Worm (Caenorhabditis elegans) whole organism, midembryonic: ENCODE data around the gene srt-42.
"Not testable (repeated sequence)": the region's sequence is repeated elsewhere in the genome, so short reads cannot be mapped to it uniquely, and the experiment has no call there.

Source experiments
- T22C8.4 ChIP-seq: fragments of 200-800 bp; sonication (Bioruptor generic); IDR thresholded peaks from 2 replicates; pipeline ENCODE4 v1.3.6; 2022; ENCODE audit warnings: missing genetic modification characterization, missing compliant biosample characterization
- cog-1 ChIP-seq: sonication (generic microtip); optimal IDR thresholded peaks from 2 replicates; lab custom pipeline; 2016; ENCODE audit warnings: missing genetic modification characterization, missing compliant biosample characterization
- flt-1 ChIP-seq: fragments of 200-800 bp; sonication (Bioruptor generic); IDR thresholded peaks from 2 replicates; pipeline ENCODE4 v1.3.6; 2022; ENCODE audit warnings: missing genetic modification characterization, missing compliant biosample characterization
- klf-2 ChIP-seq: fragments of 200-800 bp; sonication (Bioruptor generic); conservative IDR thresholded peaks from 2 replicates; pipeline ENCODE4 v1.3.6; 2022; ENCODE audit warnings: missing genetic modification reagents, missing genetic modification characterization, missing compliant biosample characterization
- med-1 ChIP-seq: sonication (generic microtip); optimal IDR thresholded peaks from 2 replicates; lab custom pipeline; 2017; ENCODE audit warnings: missing genetic modification characterization, mild to moderate bottlenecking, missing compliant biosample characterization, antibody characterized with exemption, missing genetic modification reagents; ENCODE audit not compliant: insufficient read depth
- ref-1 ChIP-seq: fragments of 200-800 bp; sonication (Bioruptor generic); conservative IDR thresholded peaks from 2 replicates; pipeline ENCODE4 v1.3.6; 2022; ENCODE audit warnings: missing genetic modification reagents, missing genetic modification characterization, missing compliant biosample characterization
- tab-1 ChIP-seq: fragments of 200-800 bp; sonication (Bioruptor generic); IDR thresholded peaks from 2 replicates; pipeline ENCODE4 v1.3.6; 2022; ENCODE audit warnings: missing genetic modification characterization, missing compliant biosample characterization
- ztf-23 ChIP-seq: fragments of 200-800 bp; sonication (Bioruptor generic); IDR thresholded peaks from 2 replicates; pipeline ENCODE4 v1.3.6; 2022; ENCODE audit warnings: missing genetic modification reagents, missing genetic modification characterization, missing compliant biosample characterization
- ztf-29 ChIP-seq: fragments of 200-800 bp; sonication (Bioruptor generic); IDR thresholded peaks from 2 replicates; pipeline ENCODE4 v1.3.6; 2022; ENCODE audit warnings: missing genetic modification reagents, missing genetic modification characterization, missing compliant biosample characterization

Gene srt-42

DNA sequence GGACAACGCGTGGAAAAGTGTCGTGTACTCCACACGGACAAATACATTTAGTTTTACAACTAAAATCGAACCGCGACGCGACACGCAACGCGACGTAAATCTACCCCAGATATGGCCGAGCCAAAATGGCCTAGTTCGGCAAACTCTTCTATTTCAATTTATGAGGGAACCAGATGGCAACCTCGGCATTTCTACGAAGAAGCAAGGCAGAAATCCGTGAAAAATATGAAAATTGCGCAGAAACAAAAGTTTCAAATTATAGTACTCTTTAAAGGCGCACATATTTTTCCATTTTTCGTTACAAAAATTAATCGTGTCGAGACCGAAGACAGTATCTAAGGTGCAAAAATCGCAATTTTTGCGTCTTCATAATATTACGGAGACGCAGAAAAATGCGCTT, 7.5 kb downstream of the srt-42 start, which contains the start of gene Y46H3A.5:
Y46H3A.5 (minus strand) TSS at position 101 of the 400 bp plus-strand sequence.
- not testable (repeated sequence) for TF ChIP-seq med-1; klf-2 (GFP tag; lab: Robert Waterston, UW); tab-1 (GFP tag; lab: Robert Waterston, UW)

DNA sequence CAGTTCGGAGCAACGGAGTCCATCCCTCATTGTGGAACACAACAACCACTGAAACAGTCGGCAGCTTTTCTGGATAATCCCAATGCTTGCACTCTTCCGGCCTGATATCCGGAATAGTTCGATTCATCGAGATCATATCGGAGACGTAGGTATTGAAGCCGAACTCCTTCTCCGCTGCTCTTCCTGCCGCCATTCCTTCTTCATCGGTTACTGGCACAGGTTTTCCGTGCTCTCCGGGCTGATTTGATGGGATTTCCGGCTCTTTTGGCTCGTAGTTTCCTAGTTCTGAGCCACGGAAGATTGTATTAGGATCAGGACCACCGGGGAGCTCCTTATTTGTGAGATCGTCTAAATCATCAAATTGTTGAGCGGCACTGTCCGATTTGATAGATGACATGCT, 12.8 kb downstream of the srt-42 start:
- no peak for TF ChIP-seq ztf-29
- no peak for TF ChIP-seq flt-1
- no peak for TF ChIP-seq cog-1 (tag; lab: Kevin White, UChicago)
- no peak for TF ChIP-seq tab-1 (GFP tag; lab: Robert Waterston, UW)

DNA sequence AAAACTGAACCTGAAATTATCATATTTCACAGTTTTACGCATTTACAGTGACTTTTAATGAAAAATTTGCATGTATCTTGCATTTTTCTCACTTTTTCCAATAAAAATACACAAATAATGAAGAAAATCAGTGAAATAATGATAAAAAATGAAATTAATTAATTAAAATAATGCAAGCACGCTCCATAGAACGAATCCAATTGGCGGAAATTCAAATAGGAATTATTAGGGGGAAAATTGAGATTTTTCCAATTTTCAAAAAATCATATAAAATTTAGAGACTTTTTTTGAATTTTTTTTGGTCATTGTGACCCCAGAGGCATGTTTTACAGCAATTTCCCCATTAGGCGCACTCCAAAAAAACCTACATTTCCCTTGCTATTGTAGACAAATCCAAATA, 13.5 kb downstream of the srt-42 start:
- TF ChIP-seq klf-2 (GFP tag; lab: Robert Waterston, UW) (no peak), ref-1 (GFP tag; lab: Robert Waterston, UW) (no peak), flt-1 (no peak), cog-1 (tag; lab: Kevin White, UChicago) (no peak), T22C8.4 (GFP tag; lab: Robert Waterston, UW) (no peak), tab-1 (GFP tag; lab: Robert Waterston, UW) (no peak), ztf-23 (GFP tag; lab: Robert Waterston, UW) (no peak), ztf-29 (no peak), med-1 (no peak)

DNA sequence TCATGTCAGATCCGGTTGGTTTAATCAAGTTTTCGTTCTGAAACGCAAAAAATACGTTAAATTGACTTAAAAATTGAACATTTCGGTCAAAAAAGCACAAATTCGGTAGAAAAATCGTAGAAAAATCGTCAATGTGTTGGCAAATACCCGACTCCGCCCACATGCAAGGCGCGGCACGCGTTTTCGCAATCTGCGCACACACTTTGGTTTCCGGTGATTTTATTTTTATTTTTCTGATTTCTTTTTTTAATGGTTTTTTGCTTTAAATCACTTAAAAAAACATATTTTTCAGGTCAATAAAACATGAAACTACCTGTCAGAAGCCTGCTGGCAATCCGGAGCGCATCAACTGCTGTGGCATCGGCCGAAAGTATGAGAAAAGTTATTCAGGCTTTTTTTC, 14.0 kb downstream of the srt-42 start, which contains the start of the genes gly-7 and mrpl-39:
gly-7 (minus strand) TSS at position 37 of the 400 bp plus-strand sequence.
mrpl-39 (plus strand) TSS at position 293 of the 400 bp plus-strand sequence.
- TF ChIP-seq ztf-23 (GFP tag; lab: Robert Waterston, UW) (peak; percentile 76), T22C8.4 (GFP tag; lab: Robert Waterston, UW) (no peak), flt-1 (peak; percentile 46; the same call in 1 of the 2 replicates), klf-2 (GFP tag; lab: Robert Waterston, UW) (0 out of 2 replicates have a peak, but pooled peaks have one; percentile 53), tab-1 (GFP tag; lab: Robert Waterston, UW) (peak; percentile 67; the same call in 1 of the 2 replicates), ref-1 (GFP tag; lab: Robert Waterston, UW) (0 out of 2 replicates have a peak, but pooled peaks have one; percentile 37), ztf-29 (no peak), med-1 (peak; percentile 81), cog-1 (tag; lab: Kevin White, UChicago) (no peak)

DNA sequence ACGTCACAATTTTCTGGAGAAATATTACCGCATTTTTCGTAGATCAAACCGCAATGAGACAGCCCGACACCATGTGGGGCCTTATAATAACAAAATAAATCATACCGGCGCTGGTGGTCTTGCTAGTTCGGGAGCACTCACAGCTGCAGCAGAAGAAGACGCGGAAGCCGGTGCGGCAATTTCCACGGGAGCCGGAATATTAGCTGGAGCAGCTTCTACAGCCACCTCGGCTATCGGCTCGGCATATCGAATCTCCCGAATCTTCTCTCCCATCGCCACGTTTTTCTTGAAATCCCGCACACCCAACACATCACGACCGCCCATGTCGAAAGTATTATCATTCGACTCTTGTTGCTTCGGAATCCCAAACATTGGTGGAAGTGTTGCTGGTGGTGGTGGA, 17.3 kb downstream of the srt-42 start:
- no peak for TF ChIP-seq flt-1
- TF ChIP-seq ztf-23 (GFP tag; lab: Robert Waterston, UW), result no peak
- no peak for TF ChIP-seq klf-2 (GFP tag; lab: Robert Waterston, UW)
- no peak for TF ChIP-seq ztf-29
- no peak for TF ChIP-seq cog-1 (tag; lab: Kevin White, UChicago)
- no peak for TF ChIP-seq tab-1 (GFP tag; lab: Robert Waterston, UW)

DNA sequence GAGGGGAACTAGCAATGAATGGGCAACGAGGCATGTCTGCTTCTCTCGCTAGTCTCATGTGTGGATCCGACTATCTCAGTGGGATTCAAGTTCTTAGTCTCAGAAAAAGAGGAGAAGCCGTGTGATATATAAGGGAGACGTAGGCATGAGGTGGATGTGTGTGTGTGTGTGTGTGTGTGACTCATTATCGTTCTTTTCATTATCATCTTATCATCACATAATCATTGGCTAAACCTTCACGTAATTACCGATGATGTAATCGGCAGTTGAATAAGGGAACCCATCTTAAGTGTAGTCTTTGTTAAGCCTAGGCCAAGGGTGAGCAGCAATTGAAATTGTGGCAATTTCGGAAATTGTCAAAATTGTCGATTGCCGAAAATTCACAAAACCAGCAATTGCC, 22.7 kb downstream of the srt-42 start, which contains the start of gene Y32G9B.1:
Y32G9B.1 (minus strand) TSS at position 101 of the 400 bp plus-strand sequence.
- no peak for TF ChIP-seq tab-1 (GFP tag; lab: Robert Waterston, UW)
- no peak for TF ChIP-seq ztf-29
- no peak for TF ChIP-seq T22C8.4 (GFP tag; lab: Robert Waterston, UW)
- no peak for TF ChIP-seq ref-1 (GFP tag; lab: Robert Waterston, UW)
- TF ChIP-seq flt-1, result no peak
- no peak for TF ChIP-seq klf-2 (GFP tag; lab: Robert Waterston, UW)
- no peak for TF ChIP-seq med-1
- no peak for TF ChIP-seq ztf-23 (GFP tag; lab: Robert Waterston, UW)
- TF ChIP-seq cog-1 (tag; lab: Kevin White, UChicago), result no peak

DNA sequence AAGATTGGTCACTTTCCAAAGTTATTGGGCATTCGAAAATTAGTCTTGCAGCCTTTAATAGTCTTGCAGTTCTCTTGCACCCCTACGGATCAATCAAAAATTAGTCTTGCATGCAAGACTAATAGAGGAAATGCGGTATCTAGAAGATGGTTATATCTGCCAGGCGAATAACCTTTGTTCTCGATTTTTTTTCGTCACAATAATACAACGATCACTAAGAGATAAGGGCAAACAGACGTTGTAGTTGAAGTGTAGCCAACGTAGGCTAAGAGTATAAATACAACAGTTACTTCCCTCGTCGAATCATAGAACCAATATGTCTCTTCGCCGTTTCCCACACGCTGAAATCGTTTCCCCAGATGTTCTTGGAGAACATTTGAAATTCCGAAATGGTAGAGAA, 34.5 kb downstream of the srt-42 start, which contains the start of gene T10B5.8:
T10B5.8 (plus strand) TSS at position 301 of the 400 bp plus-strand sequence.
- TF ChIP-seq ztf-29 (no peak), cog-1 (tag; lab: Kevin White, UChicago) (no peak), ref-1 (GFP tag; lab: Robert Waterston, UW) (no peak), flt-1 (no peak), ztf-23 (GFP tag; lab: Robert Waterston, UW) (no peak), klf-2 (GFP tag; lab: Robert Waterston, UW) (no peak), tab-1 (GFP tag; lab: Robert Waterston, UW) (no peak), med-1 (no peak), T22C8.4 (GFP tag; lab: Robert Waterston, UW) (no peak)

DNA sequence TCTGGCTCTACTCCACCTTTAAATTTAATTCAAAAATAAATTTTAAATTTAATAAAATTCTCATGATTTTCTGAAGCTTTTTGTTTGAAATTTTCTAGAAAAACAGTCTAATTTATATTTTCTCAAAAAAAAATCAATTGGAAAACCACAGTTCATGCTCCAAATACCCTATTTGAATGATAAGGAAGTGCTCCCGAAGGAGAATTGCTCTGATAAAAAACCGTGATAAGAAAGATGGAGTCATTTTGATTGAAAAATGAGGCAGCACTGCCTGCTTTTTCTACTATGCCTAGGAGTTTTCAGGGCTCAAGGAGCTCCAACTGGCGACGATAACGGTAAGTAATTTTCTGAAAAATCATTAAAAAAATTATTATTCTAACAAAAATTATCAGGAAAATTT, 38.7 kb downstream of the srt-42 start, which contains the start of gene T10B5.7:
T10B5.7 (plus strand) TSS at position 225 of the 400 bp plus-strand sequence.
- TF ChIP-seq cog-1 (tag; lab: Kevin White, UChicago) (no peak), klf-2 (GFP tag; lab: Robert Waterston, UW) (no peak), ztf-23 (GFP tag; lab: Robert Waterston, UW) (no peak), tab-1 (GFP tag; lab: Robert Waterston, UW) (no peak), med-1 (no peak), flt-1 (no peak), T22C8.4 (GFP tag; lab: Robert Waterston, UW) (no peak), ztf-29 (no peak), ref-1 (GFP tag; lab: Robert Waterston, UW) (no peak)

DNA sequence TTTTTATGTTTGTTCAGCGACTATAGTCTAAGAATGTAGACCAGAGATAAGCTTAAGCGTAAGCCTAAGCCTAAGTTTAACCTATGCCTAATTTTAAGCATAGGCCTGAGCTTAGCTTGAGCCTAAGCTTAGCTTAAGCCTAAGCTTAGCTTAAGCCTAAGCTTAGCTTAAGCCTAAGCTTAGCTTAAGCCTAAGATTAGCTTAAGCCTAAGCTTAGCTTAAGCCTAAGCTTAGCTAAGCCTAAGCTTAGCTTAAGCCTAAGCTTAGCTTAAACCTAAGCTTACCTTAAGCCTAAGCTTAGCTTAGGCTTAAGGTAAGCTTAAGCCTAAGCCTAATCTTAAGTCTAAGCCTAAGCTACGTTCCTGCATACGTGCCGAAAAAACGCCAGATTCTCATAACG, 41.3 kb downstream of the srt-42 start:
- no peak for TF ChIP-seq med-1
- peak; percentile 68; the same call in 1 of the 2 replicates for TF ChIP-seq ztf-29

DNA sequence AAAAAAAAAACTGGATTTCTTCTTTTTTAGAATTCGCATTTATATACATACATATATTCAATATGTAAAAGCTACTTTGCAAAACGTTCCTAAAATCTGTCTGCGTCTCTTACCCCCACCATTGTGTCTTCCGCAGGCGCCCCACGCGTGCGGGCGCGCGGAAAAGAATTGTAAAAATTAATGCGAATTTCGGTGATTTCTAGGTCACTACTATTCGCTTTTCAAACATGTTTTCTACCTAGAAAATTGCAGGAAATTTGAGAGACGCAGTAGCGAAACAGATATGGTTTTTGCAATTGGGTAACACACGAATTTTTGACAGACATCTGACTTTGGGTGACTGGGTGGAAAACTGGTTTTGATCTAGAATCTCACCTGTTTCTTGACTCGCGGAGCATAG, 47.8 kb downstream of the srt-42 start:
- TF ChIP-seq tab-1 (GFP tag; lab: Robert Waterston, UW), result no peak
- TF ChIP-seq flt-1, result no peak
- TF ChIP-seq T22C8.4 (GFP tag; lab: Robert Waterston, UW), result no peak
- TF ChIP-seq cog-1 (tag; lab: Kevin White, UChicago), result no peak
- no peak for TF ChIP-seq klf-2 (GFP tag; lab: Robert Waterston, UW)
- TF ChIP-seq ref-1 (GFP tag; lab: Robert Waterston, UW), result no peak
- TF ChIP-seq med-1, result no peak
